Fruit fly (Drosophila melanogaster) whole organism, embryonic: ENCODE measurements around the gene Kmn1.
A peak's percentile ranks its signal among the peaks of the same experiment; 100 is the strongest.

Source experiments
- ATbp ChIP-seq: fragments of 200-800 bp; sonication (Bioruptor generic); optimal IDR thresholded peaks from 2 replicates; lab custom pipeline; 2017; ENCODE audit warnings: missing biosample characterization, mild to moderate bottlenecking, missing genetic modification characterization, missing genetic modification reagents
- Bdp1 ChIP-seq: fragments of 200-800 bp; sonication (Bioruptor generic); optimal IDR thresholded peaks from 3 replicates; lab custom pipeline; 2016; ENCODE audit warnings: missing biosample characterization, missing genetic modification characterization
- Bgb ChIP-seq: fragments of 200-800 bp; sonication (Bioruptor generic); IDR thresholded peaks from 2 replicates; pipeline ENCODE4 v1.3.6; 2022; ENCODE audit warnings: missing biosample characterization, missing genetic modification characterization; ENCODE audit not compliant: partially characterized antibody
- BtbVII ChIP-seq: fragments of 200-800 bp; sonication (Bioruptor generic); optimal IDR thresholded peaks from 3 replicates; lab custom pipeline; 2017; ENCODE audit warnings: missing biosample characterization, mild to moderate bottlenecking, missing genetic modification characterization
- CG10209 ChIP-seq: fragments of 200-800 bp; sonication (Bioruptor generic); optimal IDR thresholded peaks from 3 replicates; lab custom pipeline; 2017; ENCODE audit warnings: missing biosample characterization, mild to moderate bottlenecking, missing genetic modification characterization, missing genetic modification reagents
- CG10366 ChIP-seq: fragments of 200-800 bp; sonication (Bioruptor generic); IDR thresholded peaks from 2 replicates; pipeline ENCODE4 v1.3.6; 2022; ENCODE audit warnings: missing biosample characterization, missing genetic modification characterization
- CG10959 ChIP-seq: fragments of 200-800 bp; sonication (Bioruptor generic); IDR thresholded peaks from 2 replicates; pipeline ENCODE4 v1.3.6; 2022; ENCODE audit warnings: missing biosample characterization, missing genetic modification characterization
- CG11085 ChIP-seq: fragments of 200-800 bp; sonication (Bioruptor generic); IDR thresholded peaks from 2 replicates; pipeline ENCODE4 v1.3.6; 2022; ENCODE audit warnings: missing biosample characterization, missing genetic modification characterization
- CG12236 ChIP-seq: fragments of 200-800 bp; sonication (Bioruptor generic); optimal IDR thresholded peaks from 2 replicates; lab custom pipeline; 2016; ENCODE audit warnings: missing biosample characterization, missing genetic modification characterization
- CG12744 ChIP-seq: fragments of 200-800 bp; sonication (Bioruptor generic); optimal IDR thresholded peaks from 2 replicates; lab custom pipeline; 2016; ENCODE audit warnings: missing biosample characterization, missing genetic modification characterization
- CG13287 ChIP-seq: fragments of 200-800 bp; sonication (Bioruptor generic); IDR thresholded peaks from 2 replicates; pipeline ENCODE4 v1.3.6; 2022; ENCODE audit warnings: missing biosample characterization, missing genetic modification characterization; ENCODE audit not compliant: partially characterized antibody
- CG14014 ChIP-seq: fragments of 200-800 bp; sonication (Bioruptor generic); IDR thresholded peaks from 2 replicates; pipeline ENCODE4 v1.3.6; 2022; ENCODE audit warnings: missing biosample characterization, missing genetic modification characterization
- CG15011 ChIP-seq: fragments of 200-800 bp; sonication (Bioruptor generic); optimal IDR thresholded peaks from 3 replicates; lab custom pipeline; 2018; ENCODE audit warnings: missing biosample characterization, mild to moderate bottlenecking, missing genetic modification characterization
- CG16779 ChIP-seq: fragments of 200-800 bp; sonication (Bioruptor generic); IDR thresholded peaks from 2 replicates; pipeline ENCODE4 v1.3.6; 2022; ENCODE audit warnings: missing biosample characterization, missing genetic modification characterization
- CG17568 ChIP-seq: fragments of 200-800 bp; sonication (Bioruptor generic); optimal IDR thresholded peaks from 2 replicates; lab custom pipeline; 2018; ENCODE audit warnings: missing biosample characterization, mild to moderate bottlenecking, missing genetic modification characterization, moderate library complexity
- CG2678 ChIP-seq: fragments of 200-800 bp; sonication (Bioruptor generic); optimal IDR thresholded peaks from 3 replicates; lab custom pipeline; 2019; ENCODE audit warnings: missing biosample characterization, mild to moderate bottlenecking, missing genetic modification characterization, moderate library complexity
- CG31388 ChIP-seq: fragments of 200-800 bp; sonication (Bioruptor generic); optimal IDR thresholded peaks from 2 replicates; lab custom pipeline; 2016; ENCODE audit warnings: missing biosample characterization, missing genetic modification characterization
- CG4617 ChIP-seq: fragments of 200-800 bp; sonication (Bioruptor generic); optimal IDR thresholded peaks from 3 replicates; lab custom pipeline; 2016; ENCODE audit warnings: missing biosample characterization, missing genetic modification characterization, borderline replicate concordance
- Dbx ChIP-seq: fragments of 200-800 bp; sonication (Bioruptor generic); IDR thresholded peaks from 3 replicates; pipeline ENCODE4 v1.3.6; 2022; ENCODE audit warnings: missing biosample characterization, missing genetic modification characterization
- Doc3 ChIP-seq: fragments of 200-800 bp; sonication (Bioruptor generic); IDR thresholded peaks from 3 replicates; pipeline ENCODE4 v1.3.6; 2022; ENCODE audit warnings: missing biosample characterization, missing genetic modification characterization; ENCODE audit not compliant: partially characterized antibody
- Fer3 ChIP-seq: fragments of 200-800 bp; sonication (Bioruptor generic); optimal IDR thresholded peaks from 2 replicates; lab custom pipeline; 2018; ENCODE audit warnings: missing biosample characterization, mild to moderate bottlenecking, missing genetic modification characterization, moderate library complexity
- Gug ChIP-seq: fragments of 200-800 bp; sonication (Bioruptor generic); IDR thresholded peaks from 4 replicates; pipeline ENCODE4 v1.3.6; 2022; ENCODE audit warnings: missing biosample characterization, missing genetic modification characterization
- HLH4C ChIP-seq: fragments of 200-800 bp; sonication (Bioruptor generic); IDR thresholded peaks from 3 replicates; pipeline ENCODE4 v1.3.6; 2022; ENCODE audit warnings: missing biosample characterization, missing genetic modification characterization; ENCODE audit not compliant: partially characterized antibody
- HLH54F ChIP-seq: fragments of 200-800 bp; sonication (Bioruptor generic); optimal IDR thresholded peaks from 3 replicates; lab custom pipeline; 2016; ENCODE audit warnings: missing biosample characterization, missing genetic modification characterization
- Hr39 ChIP-seq: fragments of >200 bp; optimal IDR thresholded peaks from 2 replicates; lab custom pipeline; 2017
- MBD-R2 ChIP-seq: fragments of 200-800 bp; sonication (Bioruptor generic); IDR thresholded peaks from 2 replicates; pipeline ENCODE4 v1.3.6; 2022; ENCODE audit warnings: missing biosample characterization, missing genetic modification characterization
- Max ChIP-seq: fragments of 200-800 bp; sonication (Bioruptor generic); optimal IDR thresholded peaks from 2 replicates; lab custom pipeline; 2016; ENCODE audit warnings: missing biosample characterization, mild to moderate bottlenecking, missing genetic modification characterization
- Sin3A ChIP-seq: fragments of >200 bp; optimal IDR thresholded peaks from 2 replicates; lab custom pipeline; 2018
- Taf1 ChIP-seq: fragments of 200-800 bp; sonication (Bioruptor generic); IDR thresholded peaks from 2 replicates; pipeline ENCODE4 v1.3.6; 2022; ENCODE audit warnings: missing biosample characterization, missing genetic modification characterization
- bbx ChIP-seq: fragments of 200-800 bp; sonication (Bioruptor generic); IDR thresholded peaks from 2 replicates; pipeline ENCODE4 v1.3.6; 2022; ENCODE audit warnings: missing biosample characterization, missing genetic modification characterization; ENCODE audit not compliant: partially characterized antibody
- disco-r ChIP-seq: fragments of 200-800 bp; sonication (Bioruptor generic); optimal IDR thresholded peaks from 2 replicates; lab custom pipeline; 2016; ENCODE audit warnings: missing biosample characterization, missing genetic modification characterization
- fd3F ChIP-seq: fragments of 200-800 bp; sonication (Bioruptor generic); optimal IDR thresholded peaks from 2 replicates; lab custom pipeline; 2018; ENCODE audit warnings: missing biosample characterization, mild to moderate bottlenecking, missing genetic modification characterization, moderate library complexity
- fd64A ChIP-seq: fragments of 200-800 bp; sonication (Bioruptor generic); optimal IDR thresholded peaks from 3 replicates; lab custom pipeline; 2018; ENCODE audit warnings: missing biosample characterization, mild to moderate bottlenecking, missing genetic modification characterization
- ftz-f1 ChIP-seq: fragments of 200-800 bp; sonication (Bioruptor generic); optimal IDR thresholded peaks from 2 replicates; lab custom pipeline; 2016; ENCODE audit warnings: missing biosample characterization, missing genetic modification characterization
- gcm ChIP-seq: fragments of 200-800 bp; sonication (Bioruptor generic); optimal IDR thresholded peaks from 2 replicates; lab custom pipeline; 2019; ENCODE audit warnings: missing biosample characterization, mild to moderate bottlenecking, missing genetic modification characterization, moderate library complexity
- ind ChIP-seq: fragments of 200-800 bp; sonication (Bioruptor generic); optimal IDR thresholded peaks from 3 replicates; lab custom pipeline; 2016; ENCODE audit warnings: missing biosample characterization, missing genetic modification characterization
- insv ChIP-seq, 2 experiments: fragments of 200-800 bp; sonication (Bioruptor generic); optimal IDR thresholded peaks; 3 replicates each; lab custom pipeline; 2016 to 2018; ENCODE audit warnings: missing biosample characterization in 2 of 2, missing genetic modification characterization in 2 of 2
- klu ChIP-seq: fragments of 200-800 bp; sonication (Bioruptor generic); IDR thresholded peaks from 2 replicates; pipeline ENCODE4 v1.3.6; 2022; ENCODE audit warnings: missing biosample characterization, missing genetic modification characterization
- lbe ChIP-seq: fragments of 200-800 bp; sonication (Bioruptor generic); optimal IDR thresholded peaks from 2 replicates; lab custom pipeline; 2016; ENCODE audit warnings: missing biosample characterization, mild to moderate bottlenecking, missing genetic modification characterization
- lov ChIP-seq, 2 experiments: fragments of 200-800 bp in 1 of 2; fragments of >200 bp in 1 of 2; sonication (Bioruptor generic) in 1 of 2; IDR thresholded peaks in 1 of 2; optimal IDR thresholded peaks in 1 of 2; 2 replicates in 1 of 2; 3 replicates in 1 of 2; pipeline versions ENCODE4 v1.3.6 to Lab custom; 2017 to 2022; ENCODE audit warnings: missing biosample characterization in 1 of 2, missing genetic modification characterization in 1 of 2
- oc ChIP-seq: fragments of 200-800 bp; sonication (Bioruptor generic); optimal IDR thresholded peaks from 2 replicates; lab custom pipeline; 2018; ENCODE audit warnings: missing biosample characterization, mild to moderate bottlenecking, missing genetic modification characterization, moderate library complexity
- odd ChIP-seq: fragments of 200-800 bp; sonication (Bioruptor generic); optimal IDR thresholded peaks from 2 replicates; lab custom pipeline; 2017; ENCODE audit warnings: missing biosample characterization, mild to moderate bottlenecking, missing genetic modification characterization
- pb ChIP-seq: fragments of 200-800 bp; sonication (Bioruptor generic); optimal IDR thresholded peaks from 3 replicates; lab custom pipeline; 2016; ENCODE audit warnings: missing biosample characterization, missing genetic modification characterization
- pfk ChIP-seq: fragments of 200-800 bp; sonication (Bioruptor generic); optimal IDR thresholded peaks from 2 replicates; lab custom pipeline; 2018; ENCODE audit warnings: missing biosample characterization, mild to moderate bottlenecking, missing genetic modification characterization, moderate library complexity
- sens-2 ChIP-seq: fragments of 200-800 bp; sonication (Bioruptor generic); IDR thresholded peaks from 2 replicates; pipeline ENCODE4 v1.3.6; 2022; ENCODE audit warnings: missing biosample characterization, missing genetic modification characterization
- slou ChIP-seq: fragments of 200-800 bp; sonication (Bioruptor generic); optimal IDR thresholded peaks from 3 replicates; lab custom pipeline; 2016; ENCODE audit warnings: missing biosample characterization, missing genetic modification characterization
- tio ChIP-seq: fragments of 200-800 bp; sonication (Bioruptor generic); optimal IDR thresholded peaks from 2 replicates; lab custom pipeline; 2017; ENCODE audit warnings: missing biosample characterization, missing genetic modification characterization, inconsistent platforms
- tll ChIP-seq, 2 experiments: fragments of 200-800 bp in 1 of 2; fragments of >200 bp in 1 of 2; sonication (Bioruptor generic) in 1 of 2; optimal IDR thresholded peaks; 2 replicates each; lab custom pipeline; 2017 to 2019; ENCODE audit warnings: missing biosample characterization in 2 of 2, missing genetic modification characterization in 2 of 2, mild to moderate bottlenecking in 1 of 2, moderate library complexity in 1 of 2
- trem ChIP-seq: fragments of 200-800 bp; optimal IDR thresholded peaks from 3 replicates; lab custom pipeline; 2019; ENCODE audit warnings: missing biosample characterization, mild to moderate bottlenecking, missing genetic modification characterization, moderate library complexity
- wek ChIP-seq: fragments of 200-800 bp; sonication (Bioruptor generic); optimal IDR thresholded peaks from 3 replicates; lab custom pipeline; 2018; ENCODE audit warnings: missing biosample characterization, mild to moderate bottlenecking, missing genetic modification characterization, moderate library complexity

The Kmn1 gene

dm6 chrX:11576540-11576939 is 4.3 kb upstream of the Kmn1 start, which contains the start of gene CG11695 (continued):
- TF ChIP-seq Hr39 (lab: Kevin White, UChicago): no peak
- TF ChIP-seq slou (GFP tag; lab: Kevin White, UChicago): peak; percentile 60
- peak; percentile 80 for TF ChIP-seq CG4617
- peak; percentile 35 for TF ChIP-seq CG10209 (GFP tag; lab: Kevin White, UChicago)
- TF ChIP-seq fd64A (GFP tag; lab: Kevin White, UChicago): no peak
- TF ChIP-seq Gug (GFP tag; lab: Robert Waterston, UW): peak; percentile 52; the same call in 1 of the 4 replicates
- peak; percentile 46 for TF ChIP-seq lbe
- no peak for TF ChIP-seq tio
- TF ChIP-seq CG13287 (GFP tag; lab: Robert Waterston, UW): peak; percentile 30; the same call in 1 of the 2 replicates
- TF ChIP-seq gcm (GFP tag; lab: Kevin White, UChicago): peak; percentile 34
- TF ChIP-seq CG15011 (GFP tag; lab: Kevin White, UChicago): no peak
- TF ChIP-seq trem (tag; lab: Kevin White, UChicago): peak; percentile 63
- no peak for TF ChIP-seq CG12744 (GFP tag; lab: Kevin White, UChicago)
- TF ChIP-seq disco-r: no peak
- TF ChIP-seq odd: peak; percentile 4
- TF ChIP-seq sens-2: no peak
- TF ChIP-seq Fer3 (tag; lab: Kevin White, UChicago): peak; percentile 72
- TF ChIP-seq Taf1 (GFP tag; lab: Robert Waterston, UW): peak; percentile 49; the same call in 1 of the 2 replicates
- TF ChIP-seq BtbVII (GFP tag; lab: Kevin White, UChicago): peak; percentile 16
- TF ChIP-seq CG10959 (GFP tag; lab: Robert Waterston, UW): no peak
- TF ChIP-seq fd3F: peak; percentile 47
- TF ChIP-seq Sin3A (lab: Kevin White, UChicago): peak; percentile 44
- TF ChIP-seq Doc3 (GFP tag; lab: Robert Waterston, UW): no peak
- peak in 1 of 2 experiments; percentile 0 for TF ChIP-seq insv (GFP tag; optimal IDR thresholded peaks at IDR 0.05; lab: Kevin White, UChicago)
- TF ChIP-seq CG31388: peak; percentile 9
- TF ChIP-seq ind (GFP tag; lab: Kevin White, UChicago): peak; percentile 68
- TF ChIP-seq pfk (GFP tag; lab: Kevin White, UChicago): no peak
- 0 out of 3 replicates have a peak, but pooled peaks have one; percentile 57 for TF ChIP-seq Dbx
- TF ChIP-seq CG16779: no peak
- TF ChIP-seq CG10366: peak; percentile 56
- no peak for TF ChIP-seq lov (optimal IDR thresholded peaks at IDR 0.05; lab: Kevin White, UChicago)
- no peak for TF ChIP-seq lov (GFP tag; IDR thresholded peaks at IDR 0.05; lab: Robert Waterston, UW)
- TF ChIP-seq Max: peak; percentile 55
- no peak for TF ChIP-seq CG12236 (GFP tag; lab: Kevin White, UChicago)
- TF ChIP-seq Bgb (GFP tag; lab: Robert Waterston, UW): no peak
- TF ChIP-seq tll (GFP tag; optimal IDR thresholded peaks at IDR 0.05; lab: Kevin White, UChicago): no peak
- TF ChIP-seq CG17568 (GFP tag; lab: Kevin White, UChicago): no peak
- no peak for TF ChIP-seq oc (tag; lab: Kevin White, UChicago)
- peak; percentile 24 for TF ChIP-seq HLH54F
- no peak for TF ChIP-seq bbx
- no peak for TF ChIP-seq ATbp (GFP tag; lab: Kevin White, UChicago)
- TF ChIP-seq Bdp1 (GFP tag; lab: Kevin White, UChicago): peak; percentile 35
- TF ChIP-seq HLH4C (GFP tag; lab: Robert Waterston, UW): no peak
- TF ChIP-seq ftz-f1: no peak
- no peak for TF ChIP-seq pb (GFP tag; lab: Kevin White, UChicago)
- TF ChIP-seq klu (GFP tag; lab: Robert Waterston, UW): peak; percentile 34; the same call in 1 of the 2 replicates
- peak; percentile 94 for TF ChIP-seq MBD-R2
- no peak for TF ChIP-seq CG11085 (GFP tag; lab: Robert Waterston, UW)
- TF ChIP-seq CG14014 (GFP tag; lab: Robert Waterston, UW): peak; percentile 70
- peak; percentile 75 for TF ChIP-seq CG2678
- TF ChIP-seq wek (GFP tag; lab: Kevin White, UChicago): no peak
